Fruit fly (Drosophila melanogaster) whole organism: ENCODE data around the gene CG44362.

Experiments
- CG8478 ChIP-seq: fragments of >200 bp; optimal IDR thresholded peaks from 2 replicates; lab custom pipeline; 2018; ENCODE audit warnings: inconsistent platforms
- psq ChIP-seq: fragments of >200 bp; optimal IDR thresholded peaks from 2 replicates; lab custom pipeline; 2017
- usp ChIP-seq: fragments of >200 bp; optimal IDR thresholded peaks from 2 replicates; lab custom pipeline; 2017; ENCODE audit warnings: missing biosample characterization, missing genetic modification characterization, mixed read lengths

DNA sequence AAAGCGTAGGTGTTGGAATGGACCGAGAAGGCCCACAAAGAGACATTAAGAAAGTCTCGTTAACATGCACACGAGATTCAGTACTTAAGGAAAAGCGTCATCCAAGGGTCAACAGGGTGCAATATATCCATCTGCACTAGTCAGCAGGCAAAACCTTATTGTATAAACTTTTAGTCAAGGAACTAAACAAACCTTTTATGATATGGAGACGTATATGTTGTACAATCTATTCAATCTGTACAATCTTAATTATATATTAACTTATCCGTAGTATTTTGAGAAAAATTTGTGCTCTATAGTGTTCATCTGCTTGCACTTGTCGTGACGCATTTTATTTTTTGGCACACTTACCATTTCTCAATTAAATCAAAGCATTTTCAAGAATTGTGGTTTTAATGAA is 45.6 kb upstream of the CG44362 start:
- TF ChIP-seq usp (GFP tag; lab: Kevin White, UChicago) (no peak), CG8478 (lab: Kevin White, UChicago) (no peak), psq (no peak)
